Fruit fly (Drosophila melanogaster): ENCODE results near the gene CG34345.

Gene CG34345

dm6 chr2L:6610683-6611373, 12.1 kb upstream of the CG34345 start, which contains the start of gene CG11050 (continued):
- TF ChIP-seq repo (GFP tag; optimal IDR thresholded peaks at IDR 0.05) (peak; percentile 70), Fer3 (tag; optimal IDR thresholded peaks at IDR 0.05) (peak; percentile 60), BtbVII (GFP tag; optimal IDR thresholded peaks at IDR 0.05) (peak; percentile 48), hkb (optimal IDR thresholded peaks at IDR 0.05) (peak; percentile 58), hkb (GFP tag; IDR thresholded peaks at IDR 0.05) (peak; percentile 85), en (GFP tag; optimal IDR thresholded peaks at IDR 0.05) (peak; percentile 81), crp (GFP tag; optimal IDR thresholded peaks at IDR 0.05) (peak; percentile 99 to 100), sens-2 (GFP tag; IDR thresholded peaks at IDR 0.05) (0 out of 2 replicates have a peak, but pooled peaks have one; percentile 33), Atf6 (GFP tag; IDR thresholded peaks at IDR 0.05) (peak; percentile 82), NFAT (GFP tag; IDR thresholded peaks at IDR 0.05) (peak; percentile 81), CG2678 (tag; optimal IDR thresholded peaks at IDR 0.05) (peak; percentile 69), nerfin-2 (GFP tag; IDR thresholded peaks at IDR 0.05; ENCODE audit: partially characterized antibody) (no peak), CG30431 (GFP tag; optimal IDR thresholded peaks at IDR 0.05) (peak; percentile 21), Stat92E (GFP tag; optimal IDR thresholded peaks at IDR 0.05) (peak in 1 of 3 experiments; percentile 82), Dp (GFP tag; optimal IDR thresholded peaks at IDR 0.05) (peak; percentile 65), Hsf (GFP tag; optimal IDR thresholded peaks at IDR 0.05) (peak; percentile 82), chinmo (GFP tag; IDR thresholded peaks at IDR 0.05; ENCODE audit: partially characterized antibody) (peak; percentile 73; the same call in 1 of the 4 replicates), CG1792 (GFP tag; optimal IDR thresholded peaks at IDR 0.05) (peak; percentile 73), CG4707 (GFP tag; optimal IDR thresholded peaks at IDR 0.05) (peak; percentile 66), Kr (GFP tag; optimal IDR thresholded peaks at IDR 0.05) (peak; percentile 90), Rfx (GFP tag; IDR thresholded peaks at IDR 0.05) (peak; percentile 88), br (optimal IDR thresholded peaks at IDR 0.05) (no peak), CG11560 (tag; IDR thresholded peaks at IDR 0.05) (peak; percentile 60; the same call in 2 of the 3 replicates), CG15479 (GFP tag; optimal IDR thresholded peaks at IDR 0.05) (peak; percentile 91), sug (tag; optimal IDR thresholded peaks at IDR 0.05) (peak; percentile 70), Sry-β (GFP tag; optimal IDR thresholded peaks at IDR 0.05) (peak; percentile 40), Sin3A (optimal IDR thresholded peaks at IDR 0.05) (peak; percentile 33), CG17802 (tag; optimal IDR thresholded peaks at IDR 0.05) (peak; percentile 18), knrl (GFP tag; IDR thresholded peaks at IDR 0.05; ENCODE audit: partially characterized antibody) (peak; percentile 63; the same call in 2 of the 3 replicates), dpn (GFP tag; optimal IDR thresholded peaks at IDR 0.05) (peak; percentile 84 to 90), Deaf1 (tag; optimal IDR thresholded peaks at IDR 0.05) (peak; percentile 41), rib (GFP tag; IDR thresholded peaks at IDR 0.05) (peak; percentile 84; the same call in 1 of the 2 replicates), CG5180 (GFP tag; optimal IDR thresholded peaks at IDR 0.05) (no peak), CG13775 (GFP tag; optimal IDR thresholded peaks at IDR 0.05) (peak; percentile 60), Atf-2 (GFP tag; optimal IDR thresholded peaks at IDR 0.05) (peak; percentile 64), Tbp (GFP tag; optimal IDR thresholded peaks at IDR 0.05) (no peak), ken (GFP tag; IDR thresholded peaks at IDR 0.05) (peak; percentile 84), fd3F (GFP tag; optimal IDR thresholded peaks at IDR 0.05) (peak; percentile 20), Fer2 (tag; optimal IDR thresholded peaks at IDR 0.05) (no peak), Ptx1 (GFP tag; IDR thresholded peaks at IDR 0.05) (peak; percentile 74), Rx (GFP tag; IDR thresholded peaks at IDR 0.05) (peak; percentile 56), Hr3 (GFP tag; optimal IDR thresholded peaks at IDR 0.05) (peak; percentile 44), MESR4 (GFP tag; optimal IDR thresholded peaks at IDR 0.05) (peak; percentile 70), CG8388 (GFP tag; optimal IDR thresholded peaks at IDR 0.05) (peak; percentile 69), yki (optimal IDR thresholded peaks at IDR 0.05) (no peak), chm (GFP tag; IDR thresholded peaks at IDR 0.05) (peak; percentile 64), CG4282 (GFP tag; optimal IDR thresholded peaks at IDR 0.05) (peak; percentile 79), ab (GFP tag; optimal IDR thresholded peaks at IDR 0.05) (peak; percentile 30), chif (GFP tag; optimal IDR thresholded peaks at IDR 0.05) (peak; percentile 62 to 86), Camta (GFP tag; optimal IDR thresholded peaks at IDR 0.05) (peak; percentile 77)

Measured in whole organism, embryonic.